Fruit fly (Drosophila melanogaster) Kc167 (cell line): ENCODE data around the gene CG5274.

Experiments used
- Sin3A ChIP-seq: fragments of >200 bp; optimal IDR thresholded peaks from 2 replicates; lab custom pipeline; 2018; ENCODE audit warnings: missing external identifiers
- h ChIP-seq: fragments of >200 bp; optimal IDR thresholded peaks from 3 replicates; lab custom pipeline; 2018; ENCODE audit warnings: missing external identifiers
- insv ChIP-seq: fragments of >200 bp; optimal IDR thresholded peaks from 3 replicates; lab custom pipeline; 2018; ENCODE audit warnings: missing external identifiers
- psq ChIP-seq: fragments of >200 bp; optimal IDR thresholded peaks from 2 replicates; lab custom pipeline; 2017; ENCODE audit warnings: missing external identifiers

DNA sequence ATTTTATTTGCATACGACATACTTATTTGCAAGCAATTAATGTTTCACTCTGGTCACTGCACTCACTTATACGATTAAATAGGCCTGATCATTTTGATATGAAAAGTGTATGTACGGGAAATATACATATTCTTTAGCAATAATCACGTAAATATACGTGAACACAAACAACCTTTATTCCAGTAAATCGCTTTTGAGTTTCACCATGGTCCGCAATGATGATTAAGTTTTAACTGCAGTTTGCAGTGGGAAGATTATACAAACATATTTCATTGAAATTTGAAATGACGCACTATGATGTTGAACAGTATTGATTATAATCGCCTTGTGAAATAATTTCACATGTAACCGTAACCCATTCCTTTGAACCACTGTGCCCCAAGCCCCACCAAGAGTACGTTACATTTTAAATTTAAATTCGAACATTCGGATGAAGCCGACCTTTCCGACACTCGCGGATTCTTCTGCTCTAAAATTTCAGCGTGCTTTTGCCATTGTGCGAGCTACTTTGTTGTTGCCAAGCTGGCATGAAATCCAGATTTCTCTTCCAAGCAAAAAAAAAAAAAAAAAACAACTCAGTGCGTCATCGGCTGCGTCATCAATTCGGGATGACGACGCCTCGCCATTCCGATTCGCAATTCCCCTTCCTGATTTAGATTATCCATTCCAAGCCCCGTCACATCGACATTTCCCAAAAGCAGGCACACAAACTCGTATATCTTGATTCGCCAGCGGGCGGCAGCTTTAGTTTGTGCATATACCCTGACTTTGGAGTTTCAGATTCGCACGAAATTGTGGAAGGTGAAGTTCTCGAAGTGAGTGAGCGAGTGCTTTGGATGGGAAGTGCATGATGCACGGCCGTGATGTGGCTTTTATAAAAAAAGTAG is 23.7 kb downstream of the CG5274 start:
- TF ChIP-seq insv (lab: Kevin White, UChicago) = no peak
- no peak for TF ChIP-seq h (lab: Kevin White, UChicago)
- TF ChIP-seq Sin3A (lab: Kevin White, UChicago) = no peak
- TF ChIP-seq psq (lab: Kevin White, UChicago) = peak; percentile 45
